Fruit fly (Drosophila melanogaster): ENCODE results near the gene CG11241.

The CG11241 gene

DNA sequence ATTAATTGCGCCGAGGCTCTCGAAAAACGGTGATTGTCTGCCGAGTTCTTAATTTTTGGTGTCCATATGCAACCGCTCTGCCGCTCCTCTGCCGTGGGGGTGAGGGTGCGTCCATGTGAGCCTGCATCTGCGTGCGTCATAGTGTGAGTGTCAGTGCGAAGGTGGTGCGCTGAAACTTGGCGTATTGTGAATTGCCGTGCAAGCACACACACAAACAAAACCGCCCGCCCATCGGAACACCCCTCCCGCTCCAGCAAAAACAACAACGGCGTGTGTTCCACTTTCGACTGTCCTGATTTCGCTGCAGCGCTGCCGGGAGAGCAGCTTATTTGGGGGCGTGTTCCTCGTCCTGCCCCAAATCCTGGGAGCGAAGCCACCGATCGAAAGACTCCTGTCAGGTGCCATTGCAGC lies 3.9 kb upstream of the CG11241 start:
- no peak for TF ChIP-seq rn (GFP tag; IDR thresholded peaks at IDR 0.05)
- no peak for TF ChIP-seq gl (tag; optimal IDR thresholded peaks at IDR 0.05)
- TF ChIP-seq CG12605 (GFP tag; IDR thresholded peaks at IDR 0.05) = no peak
- TF ChIP-seq Pif1A (GFP tag; optimal IDR thresholded peaks at IDR 0.05) = no peak
- TF ChIP-seq Ets98B (GFP tag; IDR thresholded peaks at IDR 0.05) = no peak
- TF ChIP-seq fd96Ca (GFP tag; IDR thresholded peaks at IDR 0.05) = no peak
- TF ChIP-seq EcR (GFP tag; optimal IDR thresholded peaks at IDR 0.05) = peak; percentile 17
- TF ChIP-seq CG10348 (GFP tag; IDR thresholded peaks at IDR 0.05) = no peak
- no peak for TF ChIP-seq CG15710 (tag; optimal IDR thresholded peaks at IDR 0.05)
- TF ChIP-seq CG9948 (tag; optimal IDR thresholded peaks at IDR 0.05) = no peak
- TF ChIP-seq CG14655 (GFP tag; optimal IDR thresholded peaks at IDR 0.05) = no peak
- no peak for TF ChIP-seq Pif1B (GFP tag; optimal IDR thresholded peaks at IDR 0.05)
- TF ChIP-seq CG4496 (GFP tag; IDR thresholded peaks at IDR 0.05) = peak; percentile 74; the same call in 2 of the 3 replicates
- TF ChIP-seq CG13204 (GFP tag; optimal IDR thresholded peaks at IDR 0.05) = peak; percentile 77
- no peak for TF ChIP-seq CG34367 (tag; optimal IDR thresholded peaks at IDR 0.05)
- no peak for TF ChIP-seq D1 (tag; optimal IDR thresholded peaks at IDR 0.05)
- TF ChIP-seq CG8159 (tag; optimal IDR thresholded peaks at IDR 0.05) = no peak
- TF ChIP-seq CG17806 (tag; optimal IDR thresholded peaks at IDR 0.05) = no peak
- no peak for TF ChIP-seq Snoo (tag; optimal IDR thresholded peaks at IDR 0.05)

DNA sequence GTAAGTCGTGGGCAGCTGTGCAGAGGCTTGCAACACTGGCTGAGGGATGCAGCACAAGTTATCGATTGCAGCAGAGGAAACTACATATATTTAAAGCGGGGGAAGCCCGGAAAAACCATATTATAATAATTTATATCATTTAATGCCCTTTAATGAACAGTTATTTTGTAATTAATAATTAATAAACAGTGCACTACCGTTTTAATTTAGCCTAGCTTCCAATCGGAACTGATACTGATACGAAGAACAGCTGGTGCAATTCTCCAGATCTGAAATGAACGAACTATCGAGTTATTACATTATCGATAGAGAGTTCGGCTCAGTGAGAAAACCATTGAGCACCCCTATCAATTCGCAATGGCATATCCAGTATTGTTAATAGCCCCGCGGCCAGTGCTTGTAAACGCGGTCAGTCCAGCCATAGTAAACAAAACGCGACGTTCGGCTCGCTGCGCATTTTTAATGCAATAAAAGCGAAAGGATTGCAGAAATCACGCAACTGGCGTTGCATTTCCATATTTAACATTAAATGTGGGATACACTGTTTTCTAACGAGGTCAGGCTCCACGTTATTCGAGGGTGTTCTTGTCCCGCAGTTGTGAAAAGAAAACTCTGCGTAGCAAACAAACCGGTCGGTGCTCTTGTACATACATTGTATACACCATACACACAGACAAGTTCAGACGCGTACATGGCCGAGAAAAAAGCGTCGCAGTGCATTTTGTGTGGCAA lies 3.3 kb upstream of the CG11241 start, which contains the start of gene CG7369:
CG7369 (plus strand) TSS at position 405 of the 732 bp plus-strand sequence.
- peak; percentile 75 for TF ChIP-seq CG10348 (GFP tag; IDR thresholded peaks at IDR 0.05)
- TF ChIP-seq Snoo (tag; optimal IDR thresholded peaks at IDR 0.05) = peak; percentile 87
- TF ChIP-seq CG9948 (tag; optimal IDR thresholded peaks at IDR 0.05) = peak; percentile 67
- TF ChIP-seq fd96Ca (GFP tag; IDR thresholded peaks at IDR 0.05) = peak; percentile 89
- TF ChIP-seq CG34367 (tag; optimal IDR thresholded peaks at IDR 0.05) = peak; percentile 70
- TF ChIP-seq Pif1B (GFP tag; optimal IDR thresholded peaks at IDR 0.05) = peak; percentile 84
- peak; percentile 82 for TF ChIP-seq Pif1A (GFP tag; optimal IDR thresholded peaks at IDR 0.05)
- TF ChIP-seq gl (tag; optimal IDR thresholded peaks at IDR 0.05) = peak; percentile 30
- peak; percentile 53 for TF ChIP-seq EcR (GFP tag; optimal IDR thresholded peaks at IDR 0.05)
- TF ChIP-seq CG15710 (tag; optimal IDR thresholded peaks at IDR 0.05) = peak; percentile 82
- TF ChIP-seq CG12605 (GFP tag; IDR thresholded peaks at IDR 0.05) = peak; percentile 52; the same call in 1 of the 2 replicates
- peak; percentile 85 for TF ChIP-seq CG14655 (GFP tag; optimal IDR thresholded peaks at IDR 0.05)
- TF ChIP-seq D1 (tag; optimal IDR thresholded peaks at IDR 0.05) = no peak
- TF ChIP-seq CG17806 (tag; optimal IDR thresholded peaks at IDR 0.05) = peak; percentile 71
- TF ChIP-seq Ets98B (GFP tag; IDR thresholded peaks at IDR 0.05) = peak; percentile 74
- peak; percentile 64 for TF ChIP-seq CG8301 (tag; optimal IDR thresholded peaks at IDR 0.05)
- no peak; the same call in none of the 2 replicates for TF ChIP-seq rn (GFP tag; IDR thresholded peaks at IDR 0.05)
- peak; percentile 81 for TF ChIP-seq CG8159 (tag; optimal IDR thresholded peaks at IDR 0.05)
- peak; percentile 84 for TF ChIP-seq CG4496 (GFP tag; IDR thresholded peaks at IDR 0.05)
- peak; percentile 82 for TF ChIP-seq CG32121 (GFP tag; IDR thresholded peaks at IDR 0.05)
- TF ChIP-seq CG13204 (GFP tag; optimal IDR thresholded peaks at IDR 0.05) = no peak

DNA sequence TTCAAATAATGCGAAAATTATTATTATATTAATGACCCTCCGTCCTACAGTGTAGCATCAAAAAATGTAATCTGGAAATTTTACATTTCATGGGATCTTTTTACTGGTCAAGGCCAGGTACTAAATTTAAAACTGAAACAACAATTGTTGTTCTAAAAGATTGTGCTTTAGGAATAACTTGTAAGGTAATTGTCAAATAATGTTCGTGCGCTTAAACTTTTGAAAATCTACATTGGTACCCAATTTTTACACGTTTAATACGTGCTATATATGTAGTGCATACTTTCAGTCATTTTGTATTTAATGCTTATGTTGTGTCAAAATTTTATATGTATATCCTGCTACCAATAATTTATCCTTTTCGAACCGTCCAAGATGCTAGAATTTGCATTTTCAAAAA lies 4.6 kb downstream of the CG11241 start:
- TF ChIP-seq Snoo (tag; optimal IDR thresholded peaks at IDR 0.05) (no peak), Pif1B (GFP tag; optimal IDR thresholded peaks at IDR 0.05) (no peak), CG17806 (tag; optimal IDR thresholded peaks at IDR 0.05) (no peak), CG14655 (GFP tag; optimal IDR thresholded peaks at IDR 0.05) (no peak), Pif1A (GFP tag; optimal IDR thresholded peaks at IDR 0.05) (no peak)

DNA sequence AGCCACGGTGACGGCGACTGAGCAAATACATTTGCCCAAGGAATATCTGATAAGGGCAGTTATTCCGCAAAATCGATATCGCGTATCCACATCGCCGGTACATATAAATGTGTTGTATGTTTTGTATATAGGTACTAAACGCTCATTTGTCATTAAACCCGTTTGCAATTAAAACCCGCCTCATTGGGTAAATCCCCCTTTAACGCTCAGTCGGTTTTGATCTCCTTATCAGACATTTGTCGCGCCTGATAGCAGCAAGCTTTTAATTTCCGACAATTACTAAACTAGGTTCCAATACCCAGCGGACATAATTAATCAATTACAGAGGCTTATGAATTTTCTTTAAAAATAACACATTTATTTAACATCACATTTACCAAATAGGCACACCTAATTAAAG lies 6.8 kb downstream of the CG11241 start:
- TF ChIP-seq D1 (tag; optimal IDR thresholded peaks at IDR 0.05) (no peak), CG8159 (tag; optimal IDR thresholded peaks at IDR 0.05) (no peak), fd96Ca (GFP tag; IDR thresholded peaks at IDR 0.05) (no peak), Ets98B (GFP tag; IDR thresholded peaks at IDR 0.05) (no peak), CG10348 (GFP tag; IDR thresholded peaks at IDR 0.05) (no peak), Pif1B (GFP tag; optimal IDR thresholded peaks at IDR 0.05) (no peak), EcR (GFP tag; optimal IDR thresholded peaks at IDR 0.05) (no peak), CG14655 (GFP tag; optimal IDR thresholded peaks at IDR 0.05) (no peak), Pif1A (GFP tag; optimal IDR thresholded peaks at IDR 0.05) (no peak), CG12605 (GFP tag; IDR thresholded peaks at IDR 0.05) (no peak), CG17806 (tag; optimal IDR thresholded peaks at IDR 0.05) (no peak), CG8301 (tag; optimal IDR thresholded peaks at IDR 0.05) (no peak), CG4496 (GFP tag; IDR thresholded peaks at IDR 0.05) (no peak), CG32121 (GFP tag; IDR thresholded peaks at IDR 0.05) (no peak), rn (GFP tag; IDR thresholded peaks at IDR 0.05) (no peak), CG15710 (tag; optimal IDR thresholded peaks at IDR 0.05) (no peak), CG34367 (tag; optimal IDR thresholded peaks at IDR 0.05) (no peak), Snoo (tag; optimal IDR thresholded peaks at IDR 0.05) (no peak)

DNA sequence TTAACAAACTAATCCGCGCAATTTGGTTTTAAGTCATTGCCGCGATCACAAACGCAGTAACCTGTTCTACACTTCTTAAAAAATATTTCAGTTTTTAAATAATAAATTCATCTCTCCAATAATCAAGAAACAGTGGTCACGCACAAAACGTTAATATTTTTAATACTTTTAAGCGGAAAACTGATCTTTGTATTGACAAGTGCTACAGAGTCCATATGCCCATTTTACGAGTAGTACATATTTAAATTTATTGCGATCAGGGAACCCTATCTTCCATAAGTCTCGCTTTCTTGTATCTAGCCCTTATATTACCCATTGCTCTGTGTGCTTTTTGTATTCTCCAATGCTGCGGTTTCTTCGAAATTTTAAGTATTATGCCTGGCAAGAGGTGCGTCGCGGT lies 8.8 kb downstream of the CG11241 start, which contains the start of gene CG32454:
CG32454 (plus strand) TSS at position 301 of the 400 bp plus-strand sequence.
- TF ChIP-seq gl (tag; optimal IDR thresholded peaks at IDR 0.05) (no peak), rn (GFP tag; IDR thresholded peaks at IDR 0.05) (no peak), Ets98B (GFP tag; IDR thresholded peaks at IDR 0.05) (no peak), CG14655 (GFP tag; optimal IDR thresholded peaks at IDR 0.05) (no peak), CG8301 (tag; optimal IDR thresholded peaks at IDR 0.05) (no peak), CG17806 (tag; optimal IDR thresholded peaks at IDR 0.05) (no peak), Pif1A (GFP tag; optimal IDR thresholded peaks at IDR 0.05) (no peak), CG4496 (GFP tag; IDR thresholded peaks at IDR 0.05) (no peak), CG32121 (GFP tag; IDR thresholded peaks at IDR 0.05) (no peak)
